Fruit fly (Drosophila melanogaster) whole organism, embryonic: ENCODE data around the gene w.

Source experiments
- ATbp ChIP-seq: fragments of 200-800 bp; sonication (Bioruptor generic); optimal IDR thresholded peaks from 2 replicates; lab custom pipeline; 2017; ENCODE audit warnings: missing biosample characterization, mild to moderate bottlenecking, missing genetic modification characterization, missing genetic modification reagents
- CG11560 ChIP-seq: fragments of 200-800 bp; sonication (Bioruptor generic); IDR thresholded peaks from 3 replicates; pipeline ENCODE4 v1.3.6; 2022; ENCODE audit warnings: missing biosample characterization, missing genetic modification characterization
- CG12299 ChIP-seq: fragments of 200-800 bp; sonication (Bioruptor generic); optimal IDR thresholded peaks from 2 replicates; lab custom pipeline; 2018; ENCODE audit warnings: missing biosample characterization, mild to moderate bottlenecking, missing genetic modification characterization
- CG1233 ChIP-seq: fragments of 200-800 bp; sonication (Bioruptor generic); optimal IDR thresholded peaks from 4 replicates; lab custom pipeline; 2018; ENCODE audit warnings: missing biosample characterization, mild to moderate bottlenecking, missing genetic modification characterization
- CG14050 ChIP-seq: fragments of 200-800 bp; sonication (Bioruptor generic); IDR thresholded peaks from 3 replicates; pipeline ENCODE4 v1.3.6; 2022; ENCODE audit warnings: missing biosample characterization, missing genetic modification characterization
- CG15696 ChIP-seq: fragments of 200-800 bp; sonication (Bioruptor generic); optimal IDR thresholded peaks from 2 replicates; lab custom pipeline; 2019; ENCODE audit warnings: missing biosample characterization, mild to moderate bottlenecking, missing genetic modification characterization, moderate library complexity
- CG16813 ChIP-seq: fragments of 200-800 bp; sonication (Bioruptor generic); IDR thresholded peaks from 3 replicates; pipeline ENCODE4 v1.3.6; 2022; ENCODE audit warnings: missing biosample characterization, missing genetic modification characterization; ENCODE audit not compliant: partially characterized antibody
- CG17361 ChIP-seq: fragments of 200-800 bp; sonication (Bioruptor generic); IDR thresholded peaks from 3 replicates; pipeline ENCODE4 v1.3.6; 2022; ENCODE audit warnings: missing biosample characterization, missing genetic modification characterization
- CG18599 ChIP-seq: fragments of 200-800 bp; sonication (Bioruptor generic); optimal IDR thresholded peaks from 3 replicates; lab custom pipeline; 2017; ENCODE audit warnings: missing biosample characterization, missing genetic modification characterization, mild to moderate bottlenecking, moderate library complexity, missing genetic modification reagents
- CG31388 ChIP-seq: fragments of 200-800 bp; sonication (Bioruptor generic); optimal IDR thresholded peaks from 2 replicates; lab custom pipeline; 2016; ENCODE audit warnings: missing biosample characterization, missing genetic modification characterization
- CG32767 ChIP-seq: fragments of 200-800 bp; sonication (Bioruptor generic); IDR thresholded peaks from 2 replicates; pipeline ENCODE4 v1.3.6; 2022; ENCODE audit warnings: missing biosample characterization, missing genetic modification characterization
- CG3407 ChIP-seq: fragments of 200-800 bp; sonication (Bioruptor generic); optimal IDR thresholded peaks from 2 replicates; lab custom pipeline; 2018; ENCODE audit warnings: missing biosample characterization, mild to moderate bottlenecking, missing genetic modification characterization
- CG43689 ChIP-seq: fragments of 200-800 bp; sonication (Bioruptor generic); IDR thresholded peaks from 2 replicates; pipeline ENCODE4 v1.3.6; 2022; ENCODE audit warnings: missing biosample characterization, missing genetic modification characterization
- CG7745 ChIP-seq: fragments of 200-800 bp; sonication (Bioruptor generic); optimal IDR thresholded peaks from 2 replicates; lab custom pipeline; 2018; ENCODE audit warnings: missing biosample characterization, mild to moderate bottlenecking, missing genetic modification characterization, moderate library complexity
- CG7963 ChIP-seq: fragments of 200-800 bp; sonication (Bioruptor generic); IDR thresholded peaks from 3 replicates; pipeline ENCODE4 v1.3.6; 2022; ENCODE audit warnings: missing biosample characterization, missing genetic modification characterization; ENCODE audit not compliant: partially characterized antibody
- CG9817 ChIP-seq: fragments of 200-800 bp; sonication (Bioruptor generic); optimal IDR thresholded peaks from 2 replicates; lab custom pipeline; 2018; ENCODE audit warnings: missing biosample characterization, mild to moderate bottlenecking, missing genetic modification characterization, moderate library complexity
- CG9876 ChIP-seq: fragments of 200-800 bp; sonication (Bioruptor generic); optimal IDR thresholded peaks from 2 replicates; lab custom pipeline; 2016; ENCODE audit warnings: missing biosample characterization, missing genetic modification characterization
- CkIIα-i1 ChIP-seq: fragments of 200-800 bp; sonication (Bioruptor generic); IDR thresholded peaks from 2 replicates; pipeline ENCODE4 v1.3.6; 2022; ENCODE audit warnings: missing biosample characterization, missing genetic modification characterization
- D19A ChIP-seq: fragments of 200-800 bp; optimal IDR thresholded peaks from 3 replicates; lab custom pipeline; 2019; ENCODE audit warnings: missing biosample characterization, mild to moderate bottlenecking, missing genetic modification characterization, moderate library complexity
- Dfd ChIP-seq, 2 experiments: fragments of >200 bp; optimal IDR thresholded peaks; 2 replicates each; lab custom pipeline; 2017; ENCODE audit warnings: missing biosample characterization in 2 of 2, missing genetic modification characterization in 2 of 2
- Eip74EF ChIP-seq, 2 experiments: fragments of 200-800 bp in 1 of 2; fragments of >200 bp in 1 of 2; sonication (Bioruptor generic) in 1 of 2; optimal IDR thresholded peaks; 2 replicates each; lab custom pipeline; 2017 to 2019; ENCODE audit warnings: missing biosample characterization in 2 of 2, missing genetic modification characterization in 2 of 2, mild to moderate bottlenecking in 1 of 2, moderate library complexity in 1 of 2
- GATAe ChIP-seq: fragments of 200-800 bp; sonication (Bioruptor generic); conservative IDR thresholded peaks from 2 replicates; pipeline ENCODE4 v1.3.6; 2022; ENCODE audit warnings: missing biosample characterization, missing genetic modification characterization
- Hey ChIP-seq: fragments of 200-800 bp; sonication (Bioruptor generic); optimal IDR thresholded peaks from 3 replicates; lab custom pipeline; 2018; ENCODE audit warnings: missing biosample characterization, mild to moderate bottlenecking, missing genetic modification characterization
- Hmr ChIP-seq: fragments of 200-800 bp; sonication (Bioruptor generic); optimal IDR thresholded peaks from 3 replicates; lab custom pipeline; 2017; ENCODE audit warnings: mild to moderate bottlenecking, missing biosample characterization, missing genetic modification reagents, missing genetic modification characterization
- Mrtf ChIP-seq: fragments of 200-800 bp; sonication (Bioruptor generic); IDR thresholded peaks from 3 replicates; pipeline ENCODE4 v1.3.6; 2022; ENCODE audit warnings: missing biosample characterization, missing genetic modification characterization
- Oli ChIP-seq: fragments of 200-800 bp; sonication (Bioruptor generic); optimal IDR thresholded peaks from 2 replicates; lab custom pipeline; 2018; ENCODE audit warnings: missing biosample characterization, mild to moderate bottlenecking, missing genetic modification characterization, moderate library complexity
- Optix ChIP-seq: fragments of 200-800 bp; sonication (Bioruptor generic); IDR thresholded peaks from 3 replicates; pipeline ENCODE4 v1.3.6; 2022; ENCODE audit warnings: missing biosample characterization, missing genetic modification characterization
- Sin3A ChIP-seq: fragments of >200 bp; optimal IDR thresholded peaks from 2 replicates; lab custom pipeline; 2018
- Spps ChIP-seq: fragments of 200-800 bp; sonication (Bioruptor generic); optimal IDR thresholded peaks from 2 replicates; lab custom pipeline; 2018; ENCODE audit warnings: missing biosample characterization, mild to moderate bottlenecking, missing genetic modification characterization
- Taf1 ChIP-seq: fragments of 200-800 bp; sonication (Bioruptor generic); IDR thresholded peaks from 2 replicates; pipeline ENCODE4 v1.3.6; 2022; ENCODE audit warnings: missing biosample characterization, missing genetic modification characterization
- amos ChIP-seq: fragments of 200-800 bp; sonication (Bioruptor generic); IDR thresholded peaks from 2 replicates; pipeline ENCODE4 v1.3.6; 2022; ENCODE audit warnings: missing biosample characterization, missing genetic modification characterization; ENCODE audit not compliant: partially characterized antibody
- ara ChIP-seq: fragments of 200-800 bp; sonication (Bioruptor generic); IDR thresholded peaks from 2 replicates; pipeline ENCODE4 v1.3.6; 2022; ENCODE audit warnings: missing biosample characterization, missing genetic modification characterization
- bab2 ChIP-seq: fragments of 200-800 bp; sonication (Bioruptor generic); optimal IDR thresholded peaks from 2 replicates; lab custom pipeline; 2016; ENCODE audit warnings: missing biosample characterization, missing genetic modification characterization
- bcd ChIP-seq: fragments of 200-800 bp; sonication (Bioruptor generic); optimal IDR thresholded peaks from 2 replicates; lab custom pipeline; 2017; ENCODE audit warnings: missing biosample characterization, mild to moderate bottlenecking, missing genetic modification characterization
- bigmax ChIP-seq: fragments of 200-800 bp; sonication (Bioruptor generic); optimal IDR thresholded peaks from 2 replicates; lab custom pipeline; 2018; ENCODE audit warnings: missing biosample characterization, mild to moderate bottlenecking, missing genetic modification characterization
- bsh ChIP-seq, 2 experiments: fragments of 200-800 bp; sonication (Bioruptor generic); optimal IDR thresholded peaks; 2 replicates each; lab custom pipeline; 2017 to 2018; ENCODE audit warnings: mild to moderate bottlenecking in 2 of 2, missing biosample characterization in 2 of 2, missing genetic modification characterization in 2 of 2, moderate library complexity in 1 of 2
- cas ChIP-seq: fragments of 200-800 bp; sonication (Bioruptor generic); IDR thresholded peaks from 2 replicates; pipeline ENCODE4 v1.3.6; 2022; ENCODE audit warnings: missing biosample characterization, missing genetic modification characterization
- chm ChIP-seq: fragments of 200-800 bp; sonication (Bioruptor generic); IDR thresholded peaks from 2 replicates; pipeline ENCODE4 v1.3.6; 2022; ENCODE audit warnings: missing biosample characterization, missing genetic modification characterization
- dmrt11E ChIP-seq: fragments of 200-800 bp; sonication (Bioruptor generic); optimal IDR thresholded peaks from 3 replicates; lab custom pipeline; 2018; ENCODE audit warnings: missing biosample characterization, mild to moderate bottlenecking, missing genetic modification characterization, moderate library complexity
- eyg ChIP-seq: fragments of 200-800 bp; sonication (Bioruptor generic); optimal IDR thresholded peaks from 3 replicates; lab custom pipeline; 2016; ENCODE audit warnings: missing biosample characterization, missing genetic modification characterization
- gce ChIP-seq: fragments of 200-800 bp; sonication (Bioruptor generic); IDR thresholded peaks from 3 replicates; pipeline ENCODE4 v1.3.6; 2022; ENCODE audit warnings: missing biosample characterization, missing genetic modification characterization
- inv ChIP-seq: fragments of 200-800 bp; sonication (Bioruptor generic); IDR thresholded peaks from 2 replicates; pipeline ENCODE4 v1.3.6; 2022; ENCODE audit warnings: missing biosample characterization, missing genetic modification characterization; ENCODE audit not compliant: partially characterized antibody
- luna ChIP-seq: fragments of 200-800 bp; sonication (Bioruptor generic); optimal IDR thresholded peaks from 2 replicates; lab custom pipeline; 2016; ENCODE audit warnings: missing biosample characterization, missing genetic modification characterization
- onecut ChIP-seq: fragments of 200-800 bp; sonication (Bioruptor generic); IDR thresholded peaks from 2 replicates; pipeline ENCODE4 v1.3.6; 2022; ENCODE audit warnings: missing biosample characterization, missing genetic modification characterization
- pros ChIP-seq: fragments of 200-800 bp; sonication (Bioruptor generic); optimal IDR thresholded peaks from 3 replicates; lab custom pipeline; 2019; ENCODE audit warnings: missing biosample characterization, mild to moderate bottlenecking, missing genetic modification characterization, moderate library complexity
- sim ChIP-seq: fragments of 200-800 bp; sonication (Bioruptor generic); IDR thresholded peaks from 2 replicates; pipeline ENCODE4 v1.3.6; 2022; ENCODE audit warnings: missing biosample characterization, missing genetic modification characterization
- sisA ChIP-seq: fragments of 200-800 bp; sonication (Bioruptor generic); IDR thresholded peaks from 2 replicates; pipeline ENCODE4 v1.3.6; 2022; ENCODE audit warnings: missing biosample characterization, missing genetic modification characterization
- tll ChIP-seq, 2 experiments: fragments of 200-800 bp in 1 of 2; fragments of >200 bp in 1 of 2; sonication (Bioruptor generic) in 1 of 2; optimal IDR thresholded peaks; 2 replicates each; lab custom pipeline; 2017 to 2019; ENCODE audit warnings: missing biosample characterization in 2 of 2, missing genetic modification characterization in 2 of 2, mild to moderate bottlenecking in 1 of 2, moderate library complexity in 1 of 2
- tx ChIP-seq: fragments of 200-800 bp; sonication (Bioruptor generic); optimal IDR thresholded peaks from 2 replicates; lab custom pipeline; 2016; ENCODE audit warnings: missing biosample characterization, missing genetic modification characterization
- wek ChIP-seq: fragments of 200-800 bp; sonication (Bioruptor generic); optimal IDR thresholded peaks from 3 replicates; lab custom pipeline; 2018; ENCODE audit warnings: missing biosample characterization, mild to moderate bottlenecking, missing genetic modification characterization, moderate library complexity

The w gene

DNA sequence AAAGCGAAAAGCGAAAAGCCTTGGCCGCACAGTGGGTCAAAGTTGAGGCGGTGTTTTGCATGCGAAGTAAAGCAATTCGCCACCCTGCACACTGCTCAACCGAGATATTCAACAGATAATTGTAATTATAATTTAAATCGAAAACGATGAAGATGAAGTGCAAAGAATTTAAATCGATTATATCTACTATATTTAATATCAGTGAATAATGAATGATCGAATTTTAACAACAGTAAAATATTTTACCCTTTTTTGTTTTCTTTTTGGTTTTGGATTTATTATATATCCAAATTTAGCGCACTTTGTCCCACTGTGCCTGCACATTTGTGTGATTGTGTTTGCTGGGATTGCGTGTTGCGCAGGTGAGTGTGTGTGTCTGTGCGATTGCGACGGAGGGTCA is 9.0 kb downstream of the w start (continued):
- TF ChIP-seq CG15696 (tag; lab: Kevin White, UChicago) (peak; percentile 61), bcd (GFP tag; lab: Kevin White, UChicago) (peak; percentile 86), CG9876 (GFP tag; lab: Kevin White, UChicago) (no peak), CG7963 (GFP tag; lab: Robert Waterston, UW) (no peak), tx (GFP tag; lab: Kevin White, UChicago) (peak; percentile 63), tll (GFP tag; optimal IDR thresholded peaks at IDR 0.05; lab: Kevin White, UChicago) (no peak), Mrtf (peak; percentile 78; the same call in 2 of the 3 replicates), Hey (peak; percentile 11), GATAe (GFP tag; lab: Robert Waterston, UW) (no peak), bab2 (GFP tag; lab: Kevin White, UChicago) (peak; percentile 60), inv (GFP tag; lab: Robert Waterston, UW) (no peak), CG14050 (GFP tag; lab: Robert Waterston, UW) (peak; percentile 78), CkIIα-i1 (GFP tag; lab: Robert Waterston, UW) (no peak), Eip74EF (GFP tag; optimal IDR thresholded peaks at IDR 0.05; lab: Kevin White, UChicago) (peak in 1 of 2 experiments; percentile 85), sim (GFP tag; lab: Robert Waterston, UW) (peak; percentile 9; the same call in 1 of the 2 replicates), ara (GFP tag; lab: Robert Waterston, UW) (peak; percentile 68), bigmax (GFP tag; lab: Kevin White, UChicago) (no peak), onecut (peak; percentile 67), CG3407 (GFP tag; lab: Kevin White, UChicago) (peak; percentile 70), amos (GFP tag; lab: Robert Waterston, UW) (no peak), sisA (peak; percentile 80), CG16813 (no peak), cas (GFP tag; lab: Robert Waterston, UW) (0 out of 2 replicates have a peak, but pooled peaks have one; percentile 33), wek (GFP tag; lab: Kevin White, UChicago) (peak; percentile 7), CG31388 (GFP tag; lab: Kevin White, UChicago) (peak; percentile 63), CG7745 (tag; lab: Kevin White, UChicago) (no peak), CG43689 (GFP tag; lab: Robert Waterston, UW) (peak; percentile 78; the same call in 1 of the 2 replicates), bsh (GFP tag; optimal IDR thresholded peaks at IDR 0.05; lab: Kevin White, UChicago) (peak; percentile 76 to 82), CG17361 (peak; percentile 89), CG32767 (GFP tag; lab: Robert Waterston, UW) (peak; percentile 84), Taf1 (GFP tag; lab: Robert Waterston, UW) (peak; percentile 58), CG18599 (GFP tag; lab: Kevin White, UChicago) (peak; percentile 88), Sin3A (lab: Kevin White, UChicago) (no peak), chm (GFP tag; lab: Robert Waterston, UW) (peak; percentile 67; the same call in 1 of the 2 replicates), Oli (tag; lab: Kevin White, UChicago) (peak; percentile 93), ATbp (GFP tag; lab: Kevin White, UChicago) (peak; percentile 85), dmrt11E (tag; lab: Kevin White, UChicago) (peak; percentile 63), CG9817 (tag; lab: Kevin White, UChicago) (peak; percentile 76), CG1233 (GFP tag; lab: Kevin White, UChicago) (peak; percentile 83), Dfd (GFP tag; optimal IDR thresholded peaks at IDR 0.05; lab: Kevin White, UChicago) (no peak), CG12299 (peak; percentile 58), pros (GFP tag; lab: Kevin White, UChicago) (no peak), Spps (tag; lab: Kevin White, UChicago) (peak; percentile 32), Hmr (GFP tag; lab: Kevin White, UChicago) (peak; percentile 86), luna (GFP tag; lab: Kevin White, UChicago) (peak; percentile 39), CG11560 (tag; lab: Robert Waterston, UW) (0 out of 3 replicates have a peak, but pooled peaks have one; percentile 54), Optix (GFP tag; lab: Robert Waterston, UW) (peak; percentile 80), D19A (tag; lab: Kevin White, UChicago) (peak; percentile 80), gce (GFP tag; lab: Robert Waterston, UW) (no peak; the same call in 2 of the 3 replicates), eyg (GFP tag; lab: Kevin White, UChicago) (peak; percentile 6)
